Worm (Caenorhabditis elegans): ENCODE results near the gene pah-1.

pah-1 gene

ce11 chrII:8800830-8801229 lies 34.0 kb upstream of the pah-1 start, which contains the start of gene appg-2:
Gene appg-2, plus strand, starts transcription at chrII:8801130.
- TF ChIP-seq ceh-28 (tag; optimal IDR thresholded peaks at IDR 0.05): no peak
- TF ChIP-seq ztf-11 (tag; optimal IDR thresholded peaks at IDR 0.05): no peak
- TF ChIP-seq nhr-237 (tag; optimal IDR thresholded peaks at IDR 0.05): no peak
- no peak for TF ChIP-seq ztf-4 (tag; optimal IDR thresholded peaks at IDR 0.05)
- TF ChIP-seq nhr-12 (tag; optimal IDR thresholded peaks at IDR 0.05): no peak
- TF ChIP-seq fos-1 (tag; optimal IDR thresholded peaks at IDR 0.05): no peak

ce11 chrII:8799725-8800124 lies 32.9 kb upstream of the pah-1 start:
- TF ChIP-seq nhr-67 (tag; optimal IDR thresholded peaks at IDR 0.05) (no peak), ztf-4 (tag; optimal IDR thresholded peaks at IDR 0.05) (no peak), egl-27 (tag; optimal IDR thresholded peaks at IDR 0.05) (no peak), lin-39 (tag; optimal IDR thresholded peaks at IDR 0.05) (peak; percentile 47), nhr-28 (tag; optimal IDR thresholded peaks at IDR 0.05) (no peak), nfya-1 (tag; optimal IDR thresholded peaks at IDR 0.05; ENCODE audit: insufficient read depth) (no peak), unc-62 (GFP tag; optimal IDR thresholded peaks at IDR 0.05) (peak; percentile 86), nhr-76 (tag; optimal IDR thresholded peaks at IDR 0.05) (no peak), elt-2 (tag; optimal IDR thresholded peaks at IDR 0.05) (no peak), nhr-12 (tag; optimal IDR thresholded peaks at IDR 0.05) (no peak), elt-1 (tag; optimal IDR thresholded peaks at IDR 0.05) (no peak), eor-1 (tag; optimal IDR thresholded peaks at IDR 0.05) (no peak), ceh-9 (tag; optimal IDR thresholded peaks at IDR 0.05) (no peak), jun-1 (tag; optimal IDR thresholded peaks at IDR 0.05) (no peak), sea-2 (GFP tag; optimal IDR thresholded peaks at IDR 0.05) (no peak)

ce11 chrII:8796391-8796790 lies 29.6 kb upstream of the pah-1 start:
- TF ChIP-seq R02D3.7 (tag; optimal IDR thresholded peaks at IDR 0.05) (peak; percentile 35), mdl-1 (tag; optimal IDR thresholded peaks at IDR 0.05) (peak; percentile 50), nhr-43 (tag; optimal IDR thresholded peaks at IDR 0.05; ENCODE audit: poor library complexity, severe bottlenecking) (no peak), nhr-25 (tag; optimal IDR thresholded peaks at IDR 0.05) (no peak), fkh-10 (GFP tag; optimal IDR thresholded peaks at IDR 0.05) (peak; percentile 89), elt-3 (tag; optimal IDR thresholded peaks at IDR 0.05) (no peak), unc-62 (GFP tag; optimal IDR thresholded peaks at IDR 0.05) (peak; percentile 38), snpc-4 (tag; optimal IDR thresholded peaks at IDR 0.05) (peak; percentile 14), nhr-11 (tag; optimal IDR thresholded peaks at IDR 0.05) (peak; percentile 28), hmg-11 (tag; optimal IDR thresholded peaks at IDR 0.05) (peak; percentile 56), lin-39 (tag; optimal IDR thresholded peaks at IDR 0.05) (peak; percentile 84), lin-15B (tag; optimal IDR thresholded peaks at IDR 0.05) (peak; percentile 12), egl-5 (tag; optimal IDR thresholded peaks at IDR 0.05) (peak; percentile 78), nhr-12 (tag; optimal IDR thresholded peaks at IDR 0.05) (no peak), tbx-2 (tag; optimal IDR thresholded peaks at IDR 0.05) (peak; percentile 91), nfya-1 (tag; optimal IDR thresholded peaks at IDR 0.05; ENCODE audit: insufficient read depth) (peak; percentile 80)

ce11 chrII:8795227-8795626 lies 28.4 kb upstream of the pah-1 start:
- no peak for TF ChIP-seq fkh-10 (GFP tag; optimal IDR thresholded peaks at IDR 0.05)
- TF ChIP-seq tbx-2 (tag; optimal IDR thresholded peaks at IDR 0.05): no peak
- no peak for TF ChIP-seq ceh-9 (tag; optimal IDR thresholded peaks at IDR 0.05)
- TF ChIP-seq sea-2 (GFP tag; optimal IDR thresholded peaks at IDR 0.05): no peak
- no peak for TF ChIP-seq aly-2 (tag; optimal IDR thresholded peaks at IDR 0.05)
- TF ChIP-seq fos-1 (tag; optimal IDR thresholded peaks at IDR 0.05): no peak
- no peak for TF ChIP-seq elt-2 (tag; optimal IDR thresholded peaks at IDR 0.05)
- no peak for TF ChIP-seq nhr-76 (tag; optimal IDR thresholded peaks at IDR 0.05)
- TF ChIP-seq ztf-11 (tag; optimal IDR thresholded peaks at IDR 0.05): no peak

- TF ChIP-seq skn-1 (tag; optimal IDR thresholded peaks at IDR 0.05) (no peak), unc-39 (tag; optimal IDR thresholded peaks at IDR 0.05) (no peak), ceh-9 (tag; optimal IDR thresholded peaks at IDR 0.05) (no peak), nhr-76 (tag; optimal IDR thresholded peaks at IDR 0.05) (no peak), nhr-11 (tag; optimal IDR thresholded peaks at IDR 0.05) (no peak), mml-1 (tag; optimal IDR thresholded peaks at IDR 0.05) (no peak), aly-2 (tag; optimal IDR thresholded peaks at IDR 0.05) (no peak)
Measured at ce11 chrII:8794072-8794471, 27.3 kb upstream of the pah-1 start, which contains the start of gene F07H5.7. Gene F07H5.7, minus strand, starts transcription at chrII:8794172.
